Fruit fly (Drosophila melanogaster) Kc167 (cell line): Measurements from ENCODE around the gene yellow-b.

Experiments
- Myc ChIP-seq: fragments of >200 bp; optimal IDR thresholded peaks from 2 replicates; lab custom pipeline; 2017; ENCODE audit warnings: missing external identifiers
- Sin3A ChIP-seq: fragments of >200 bp; optimal IDR thresholded peaks from 2 replicates; lab custom pipeline; 2018; ENCODE audit warnings: missing external identifiers
- h ChIP-seq: fragments of >200 bp; optimal IDR thresholded peaks from 3 replicates; lab custom pipeline; 2018; ENCODE audit warnings: missing external identifiers
- insv ChIP-seq: fragments of >200 bp; optimal IDR thresholded peaks from 3 replicates; lab custom pipeline; 2018; ENCODE audit warnings: missing external identifiers
- psq ChIP-seq: fragments of >200 bp; optimal IDR thresholded peaks from 2 replicates; lab custom pipeline; 2017; ENCODE audit warnings: missing external identifiers
- ttk ChIP-seq: sonication (Bioruptor generic); optimal IDR thresholded peaks from 2 replicates; lab custom pipeline; 2017; ENCODE audit warnings: missing external identifiers

yellow-b gene

DNA sequence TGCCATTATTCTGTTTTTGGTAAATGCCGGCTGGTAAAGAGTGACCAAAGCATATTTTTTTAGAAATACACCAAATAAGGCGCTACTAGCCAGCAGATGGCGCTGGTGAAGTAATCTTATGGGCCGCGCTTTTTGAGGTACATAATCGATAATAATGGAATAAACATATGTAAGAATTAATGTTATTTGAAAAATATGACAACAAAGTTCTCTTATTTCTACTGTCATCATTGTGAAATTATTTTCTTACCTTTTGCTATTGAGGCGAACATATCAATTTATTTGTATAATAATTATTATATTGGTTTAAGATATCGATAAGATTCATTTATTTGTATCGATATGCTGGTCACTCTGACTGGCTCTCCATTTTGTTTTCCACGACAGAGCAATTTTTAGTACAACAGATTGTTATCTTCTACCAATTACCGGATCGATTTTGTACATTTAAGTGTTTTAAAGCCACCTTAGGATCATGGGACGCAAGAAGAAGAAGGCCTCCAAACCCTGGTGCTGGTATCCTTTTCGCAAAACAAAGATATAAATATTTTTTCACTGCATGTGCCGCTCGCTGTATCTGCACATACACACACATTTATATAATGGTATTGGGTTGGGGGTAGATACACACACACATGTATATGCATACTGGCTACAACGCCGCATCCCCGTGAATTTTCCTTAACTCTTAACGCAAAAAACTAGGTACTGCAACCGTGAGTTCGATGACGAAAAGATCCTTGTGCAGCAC lies 10.9 kb upstream of the yellow-b start, which contains the start of the genes LSm7 and BuGZ:
LSm7 (minus strand) TSS at position 46 of the 751 bp plus-strand sequence.
BuGZ (plus strand) TSS at position 351 of the 751 bp plus-strand sequence.
- peak; percentile 36 for TF ChIP-seq h (lab: Kevin White, UChicago)
- no peak for TF ChIP-seq insv (lab: Kevin White, UChicago)
- TF ChIP-seq Myc (lab: Kevin White, UChicago) = no peak
- no peak for TF ChIP-seq Sin3A (lab: Kevin White, UChicago)
- no peak for TF ChIP-seq ttk
- TF ChIP-seq psq = no peak

DNA sequence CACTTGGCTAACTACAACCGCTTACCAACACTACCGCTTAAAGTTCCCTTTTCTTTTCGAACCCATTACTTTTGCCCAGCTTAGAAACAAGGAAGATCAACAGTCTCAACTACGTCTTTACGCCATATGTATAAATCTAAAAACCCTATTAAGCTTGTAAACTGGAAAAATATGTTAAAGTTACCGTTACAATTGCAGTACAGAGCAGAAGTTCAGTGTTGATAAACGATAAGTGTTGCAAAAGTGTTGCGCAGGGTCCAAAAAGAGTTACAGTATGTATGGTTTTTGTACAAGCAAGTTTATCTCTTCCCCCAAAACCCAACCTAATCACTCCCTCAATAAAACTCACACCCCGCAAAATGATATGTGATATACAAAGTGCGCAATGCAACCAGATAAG lies 7.0 kb upstream of the yellow-b start:
- TF ChIP-seq h (lab: Kevin White, UChicago) = no peak
- TF ChIP-seq Myc (lab: Kevin White, UChicago) = no peak
- TF ChIP-seq Sin3A (lab: Kevin White, UChicago) = no peak
- no peak for TF ChIP-seq insv (lab: Kevin White, UChicago)
- TF ChIP-seq psq = no peak

DNA sequence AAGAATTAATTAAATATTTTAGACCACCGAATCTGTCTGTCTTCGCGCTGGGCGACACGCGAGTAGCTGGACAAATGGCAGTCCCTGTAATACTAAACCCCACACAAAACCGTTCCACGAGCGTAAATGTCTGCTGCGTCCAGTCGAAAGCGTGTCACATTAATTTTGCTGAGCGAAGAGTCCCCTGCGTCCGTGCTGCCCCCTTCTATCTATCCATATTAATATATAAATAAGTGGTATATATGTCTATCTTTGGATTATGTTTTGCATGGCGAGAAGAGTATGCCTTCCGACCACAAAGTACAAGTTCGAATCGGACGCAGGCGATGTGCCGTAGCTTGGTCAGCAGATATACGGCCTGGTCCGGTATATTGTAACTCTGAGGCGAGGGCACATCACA lies 1.8 kb upstream of the yellow-b start:
- TF ChIP-seq insv (lab: Kevin White, UChicago) (no peak), psq (no peak), Myc (lab: Kevin White, UChicago) (no peak), ttk (no peak), h (lab: Kevin White, UChicago) (no peak), Sin3A (lab: Kevin White, UChicago) (no peak)

DNA sequence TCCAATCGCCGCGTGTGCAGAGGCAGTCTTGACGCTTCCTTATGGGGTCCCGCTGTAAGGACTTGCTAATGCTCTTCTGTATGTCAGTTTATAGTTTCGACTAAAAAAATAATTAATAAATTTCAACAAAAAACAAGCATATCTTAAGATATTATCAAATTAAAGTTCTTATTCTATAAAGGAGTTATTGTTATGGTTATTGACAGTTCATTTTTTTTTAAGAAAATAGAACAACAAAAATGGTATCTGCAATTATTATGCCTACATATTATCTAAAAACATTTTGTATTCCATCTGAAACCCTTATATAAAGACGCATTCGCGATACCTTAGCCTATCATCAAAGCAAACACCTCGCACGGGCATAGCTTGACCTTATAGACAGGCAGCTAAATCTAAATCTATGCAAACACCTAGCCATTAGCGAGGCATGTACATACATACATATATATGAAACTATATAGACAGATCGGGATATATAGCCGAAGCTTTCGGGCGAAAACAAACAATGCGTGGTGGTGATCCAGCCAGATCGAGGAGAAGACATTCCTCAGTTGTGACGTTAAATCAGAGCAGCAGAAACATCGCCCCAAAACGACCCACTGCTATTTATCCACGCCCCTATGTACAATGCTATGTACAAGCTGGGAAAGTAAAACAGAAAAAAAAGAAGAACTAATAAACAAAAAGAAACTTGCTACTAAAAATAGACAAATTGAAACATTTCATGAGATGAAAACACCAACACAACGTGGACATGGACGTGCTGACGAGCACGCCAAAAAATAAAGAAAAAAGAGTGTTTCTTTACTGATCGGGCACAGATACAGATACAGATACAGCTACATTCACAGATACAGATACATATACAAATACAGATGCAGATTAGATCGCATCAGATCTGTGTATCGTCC lies 6.6 kb downstream of the yellow-b start, which contains the start of gene ppk17:
ppk17 (minus strand) TSS at position 51 of the 914 bp plus-strand sequence.
- no peak for TF ChIP-seq Myc (lab: Kevin White, UChicago)
- no peak for TF ChIP-seq psq
- TF ChIP-seq ttk = no peak
- TF ChIP-seq insv (lab: Kevin White, UChicago) = no peak
- no peak for TF ChIP-seq h (lab: Kevin White, UChicago)
- no peak for TF ChIP-seq Sin3A (lab: Kevin White, UChicago)

DNA sequence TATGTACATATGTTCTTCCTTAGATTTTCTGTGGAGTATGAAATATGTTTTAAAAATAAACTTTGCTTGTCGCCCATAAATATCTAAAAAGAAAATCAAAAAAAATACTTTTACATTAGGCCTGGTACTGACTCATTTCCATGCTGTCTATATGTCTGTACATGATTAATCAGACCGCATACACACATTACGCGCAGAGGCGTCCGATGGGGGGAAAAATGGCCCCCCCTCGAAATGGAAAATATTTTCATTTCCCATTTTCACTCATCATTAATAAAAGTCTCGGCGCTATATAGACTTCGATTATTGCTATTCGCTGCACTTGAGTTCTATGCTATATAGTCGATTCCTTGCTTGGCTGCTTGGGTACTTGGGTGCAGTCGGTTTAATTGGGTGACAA lies 7.8 kb downstream of the yellow-b start:
- no peak for TF ChIP-seq h (lab: Kevin White, UChicago)
- no peak for TF ChIP-seq insv (lab: Kevin White, UChicago)
- no peak for TF ChIP-seq Myc (lab: Kevin White, UChicago)
- no peak for TF ChIP-seq psq
- TF ChIP-seq ttk = no peak
- TF ChIP-seq Sin3A (lab: Kevin White, UChicago) = no peak

DNA sequence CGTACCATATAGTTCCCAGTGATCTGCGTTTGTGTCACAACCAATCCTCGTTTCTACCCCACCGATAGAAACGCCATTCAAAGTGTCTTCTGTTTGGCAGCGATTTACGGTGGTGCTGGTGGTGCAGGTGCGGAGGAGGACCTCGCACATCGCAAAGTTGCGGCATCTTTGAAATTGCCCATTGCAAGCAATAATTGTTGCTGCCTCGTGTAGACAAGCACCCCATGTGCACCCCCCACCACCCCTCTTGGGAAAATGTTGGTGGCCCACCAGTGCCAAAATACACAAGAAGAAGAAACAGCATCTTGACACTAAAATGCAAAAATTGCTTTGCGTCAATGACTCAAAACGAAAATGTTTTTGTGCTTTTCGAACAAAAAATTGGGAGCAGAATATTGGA lies 10.3 kb downstream of the yellow-b start:
- no peak for TF ChIP-seq Sin3A (lab: Kevin White, UChicago)

DNA sequence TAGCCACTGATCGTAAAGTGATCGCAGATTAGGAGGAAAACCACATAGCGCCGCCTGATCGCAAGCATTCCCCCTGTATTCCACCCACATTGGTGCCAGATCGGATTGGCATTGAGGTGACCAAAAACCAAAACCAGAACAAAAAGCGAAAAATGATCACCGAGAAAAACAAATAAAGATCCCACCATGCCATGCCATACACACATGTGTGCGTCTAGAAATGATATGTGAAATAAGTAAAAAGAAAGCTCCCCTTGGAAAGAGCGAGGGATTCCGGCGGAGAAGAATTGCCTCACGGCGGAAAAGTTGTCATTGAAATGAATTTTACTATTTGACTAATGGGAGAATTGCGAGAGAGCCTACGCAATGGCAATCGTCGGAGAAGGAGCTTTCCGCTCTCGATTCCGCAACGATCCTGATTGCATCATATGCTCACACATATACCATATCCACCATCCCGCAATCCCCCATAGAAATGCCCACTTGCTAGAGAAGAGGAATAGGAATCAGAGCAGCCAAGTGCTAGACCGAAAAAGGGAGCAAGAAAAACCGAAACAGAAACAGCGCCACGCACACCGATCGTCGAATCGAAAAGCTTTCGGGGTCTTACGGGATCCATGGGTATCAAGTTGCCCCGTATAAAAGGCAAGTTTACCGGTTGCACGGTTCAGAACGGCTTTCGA lies 12.1 kb downstream of the yellow-b start, which contains the start of gene Mhc:
Mhc (plus strand) TSS at position 497 of the 683 bp plus-strand sequence.
- TF ChIP-seq ttk = no peak
- no peak for TF ChIP-seq h (lab: Kevin White, UChicago)
- TF ChIP-seq insv (lab: Kevin White, UChicago) = no peak
- no peak for TF ChIP-seq Myc (lab: Kevin White, UChicago)
- no peak for TF ChIP-seq psq
- no peak for TF ChIP-seq Sin3A (lab: Kevin White, UChicago)

DNA sequence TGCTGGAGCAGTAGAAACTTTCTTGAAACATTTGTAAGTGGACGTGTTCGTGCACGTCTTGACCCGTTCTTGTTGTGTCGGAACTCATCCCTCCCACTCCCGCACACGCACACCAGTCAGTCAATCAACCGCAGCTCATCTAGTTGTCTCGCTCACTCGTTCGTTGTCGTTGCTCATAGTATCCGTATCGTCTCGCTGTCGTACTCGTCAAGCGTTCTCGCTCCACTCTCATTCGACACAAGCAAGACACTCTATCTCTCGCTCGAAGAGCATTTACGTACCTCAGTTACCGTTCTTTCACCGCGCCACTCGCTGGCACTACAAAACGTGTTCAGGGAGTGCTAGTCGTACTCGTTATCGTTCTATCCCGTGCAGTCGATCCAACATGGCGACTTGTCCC lies 33.4 kb downstream of the yellow-b start:
- TF ChIP-seq Sin3A (lab: Kevin White, UChicago) (no peak), psq (no peak), h (lab: Kevin White, UChicago) (no peak), Myc (lab: Kevin White, UChicago) (no peak), insv (lab: Kevin White, UChicago) (no peak), ttk (no peak)

DNA sequence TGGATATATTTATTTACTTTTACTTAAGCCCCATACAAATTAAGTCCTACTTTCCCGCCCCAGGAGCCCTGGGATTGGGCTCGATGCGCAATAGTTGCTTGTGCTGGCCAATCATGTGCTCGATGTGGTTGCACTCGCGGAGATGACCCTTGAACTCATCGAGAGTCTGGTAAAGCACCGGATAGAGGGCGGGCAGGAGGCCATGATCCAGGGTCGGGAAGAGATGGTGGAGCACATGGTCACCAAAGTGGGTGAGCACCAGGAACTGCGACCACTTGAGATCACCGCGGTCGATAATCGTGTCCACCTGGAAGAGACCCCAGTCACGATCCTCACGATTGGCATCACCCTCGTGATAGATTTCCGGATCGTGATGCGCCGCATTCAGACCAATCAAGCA lies 34.7 kb downstream of the yellow-b start:
- no peak for TF ChIP-seq Myc (lab: Kevin White, UChicago)
- no peak for TF ChIP-seq insv (lab: Kevin White, UChicago)
- no peak for TF ChIP-seq ttk
- no peak for TF ChIP-seq psq
- no peak for TF ChIP-seq Sin3A (lab: Kevin White, UChicago)
- TF ChIP-seq h (lab: Kevin White, UChicago) = no peak

DNA sequence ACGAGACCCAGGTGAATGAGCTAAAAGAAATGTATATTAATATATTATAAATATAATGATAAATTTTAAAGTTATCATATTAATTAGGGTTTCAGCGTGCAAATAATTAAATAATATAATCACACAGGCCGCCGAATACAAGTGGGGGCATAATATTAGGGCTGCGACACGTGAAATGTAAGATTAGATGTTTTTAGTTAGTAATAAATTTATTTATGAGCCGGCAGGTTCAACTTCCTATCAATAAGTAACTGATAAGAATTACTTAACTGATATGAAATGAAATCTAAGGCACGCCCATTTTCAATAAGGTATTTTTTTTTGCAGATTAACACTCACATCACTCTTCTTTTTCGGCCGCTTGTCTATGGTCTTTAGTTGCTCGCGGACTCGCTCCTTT lies 35.7 kb downstream of the yellow-b start:
- TF ChIP-seq psq (no peak), insv (lab: Kevin White, UChicago) (no peak), Sin3A (lab: Kevin White, UChicago) (no peak)

DNA sequence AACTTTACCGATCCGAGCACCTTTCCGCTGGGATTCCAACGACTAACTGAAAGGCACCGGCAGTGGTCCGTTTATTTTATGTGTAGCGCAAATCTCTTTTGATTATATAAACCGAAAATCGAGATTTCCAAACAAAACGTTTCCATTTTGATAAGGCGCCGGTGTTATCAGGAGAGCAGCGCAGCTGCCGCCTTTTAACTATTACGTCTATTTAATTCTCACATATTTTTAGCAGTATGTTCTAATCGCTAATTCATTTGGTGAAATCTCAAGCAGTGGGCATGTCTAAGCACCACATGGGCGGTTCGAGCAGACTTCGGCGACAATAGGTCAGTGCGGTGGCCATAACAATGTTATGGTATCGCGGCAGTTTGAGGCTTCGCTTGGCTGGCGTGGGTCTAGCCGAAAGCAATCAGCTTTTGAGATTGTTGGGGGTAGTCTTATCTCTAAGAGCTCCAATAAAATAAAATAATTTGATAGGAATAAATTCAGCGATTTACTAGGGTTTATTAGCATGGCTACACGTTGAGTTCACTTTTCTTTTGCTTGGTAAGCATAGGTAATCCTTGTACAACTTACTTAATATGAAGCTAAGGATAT lies 36.6 kb downstream of the yellow-b start, which contains the start of gene Cyt-b5-r:
Cyt-b5-r (minus strand) TSS at position 51 of the 600 bp plus-strand sequence.
- TF ChIP-seq Myc (lab: Kevin White, UChicago) (no peak), psq (no peak), h (lab: Kevin White, UChicago) (no peak), insv (lab: Kevin White, UChicago) (no peak), ttk (no peak), Sin3A (lab: Kevin White, UChicago) (no peak)
